Fruit fly (Drosophila melanogaster) S2 (cell line): ENCODE data around the gene CG17068.
A peak's percentile ranks its signal among the peaks of the same experiment; 100 is the strongest.
"Not testable (repeated sequence)": the region's sequence is repeated elsewhere in the genome, so short reads cannot be mapped to it uniquely, and the experiment has no call there.

Experiments
- CG8478 ChIP-seq: fragments of >200 bp; optimal IDR thresholded peaks from 2 replicates; lab custom pipeline; 2018
- CTCF ChIP-seq, 2 experiments: fragments of >200 bp; optimal IDR thresholded peaks; 2 replicates each; lab custom pipeline; 2018

CG17068 gene

DNA sequence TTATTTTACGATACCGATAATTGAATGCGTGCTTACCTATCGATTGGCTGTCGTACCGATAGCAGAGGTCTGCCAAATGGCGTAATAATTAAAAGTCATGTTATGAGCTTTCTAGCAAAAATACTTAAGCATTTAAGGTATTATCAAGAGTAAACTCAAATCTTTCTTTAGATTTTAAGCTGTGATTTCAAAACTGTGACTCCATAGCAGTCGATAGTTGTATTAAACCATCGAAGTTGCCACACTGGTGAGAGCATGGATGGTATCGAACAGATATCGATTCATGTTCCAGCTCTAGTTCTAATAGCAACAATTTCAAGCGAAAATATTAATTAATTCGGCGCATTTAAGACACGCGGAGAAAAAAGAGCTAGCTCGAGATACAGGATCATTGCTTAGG is at the start of gene CG17068, which contains the start of gene Rab10:
TSS of gene CG17068 (minus strand) at position 25 of the 400 bp plus-strand sequence.
TSS of gene Rab10 (plus strand) at position 270 of the 400 bp plus-strand sequence.
- TF ChIP-seq CG8478 (no peak), CTCF (optimal IDR thresholded peaks at IDR 0.05; lab: Kevin White, UChicago) (no peak)

DNA sequence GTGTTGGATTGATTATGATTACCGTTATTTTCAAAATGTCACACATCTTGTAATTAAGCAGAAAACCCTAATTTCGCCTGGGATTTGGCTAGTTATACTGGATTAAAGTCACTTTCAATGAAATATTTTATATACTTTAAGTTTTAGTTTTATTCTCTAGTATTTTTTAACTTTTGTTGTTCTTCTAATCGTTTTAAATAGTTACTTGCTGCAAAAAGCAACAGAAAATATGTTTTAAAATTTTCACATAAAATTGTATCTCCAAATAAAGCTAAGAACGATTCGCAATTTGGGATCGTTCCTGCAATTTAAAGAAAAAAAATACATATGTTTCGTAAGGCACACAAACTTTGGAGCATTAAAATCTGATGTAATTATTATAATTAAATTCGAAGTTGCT is 18.8 kb upstream of the CG17068 start, which contains the start of gene Inx6:
TSS of gene Inx6 (minus strand) at position 101 of the 400 bp plus-strand sequence.
- TF ChIP-seq CG8478 (no peak), CTCF (optimal IDR thresholded peaks at IDR 0.05; lab: Kevin White, UChicago) (no peak)

DNA sequence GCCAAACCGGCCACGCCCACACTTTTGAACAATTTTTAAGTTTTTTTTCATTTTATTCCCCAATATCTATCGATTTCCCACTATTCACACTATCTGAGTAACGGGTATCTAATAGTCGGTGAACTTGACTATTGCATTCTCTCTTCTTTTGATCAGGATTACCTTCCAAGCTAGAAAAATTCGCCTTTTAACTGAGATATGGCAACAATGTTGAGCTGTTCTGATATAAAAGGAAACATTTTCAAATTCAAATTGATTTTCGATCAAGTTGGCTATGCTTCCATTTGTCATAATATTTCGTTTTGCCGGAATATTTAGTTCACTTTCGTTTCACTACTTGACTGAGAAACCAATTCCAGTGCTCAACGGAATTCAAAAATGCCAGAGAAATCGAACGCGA is 8.0 kb upstream of the CG17068 start, which contains the start of gene CG42577:
TSS of gene CG42577 (plus strand) at position 301 of the 400 bp plus-strand sequence.
- TF ChIP-seq CG8478; CTCF (optimal IDR thresholded peaks at IDR 0.05; lab: Kevin White, UChicago): not testable (repeated sequence)

DNA sequence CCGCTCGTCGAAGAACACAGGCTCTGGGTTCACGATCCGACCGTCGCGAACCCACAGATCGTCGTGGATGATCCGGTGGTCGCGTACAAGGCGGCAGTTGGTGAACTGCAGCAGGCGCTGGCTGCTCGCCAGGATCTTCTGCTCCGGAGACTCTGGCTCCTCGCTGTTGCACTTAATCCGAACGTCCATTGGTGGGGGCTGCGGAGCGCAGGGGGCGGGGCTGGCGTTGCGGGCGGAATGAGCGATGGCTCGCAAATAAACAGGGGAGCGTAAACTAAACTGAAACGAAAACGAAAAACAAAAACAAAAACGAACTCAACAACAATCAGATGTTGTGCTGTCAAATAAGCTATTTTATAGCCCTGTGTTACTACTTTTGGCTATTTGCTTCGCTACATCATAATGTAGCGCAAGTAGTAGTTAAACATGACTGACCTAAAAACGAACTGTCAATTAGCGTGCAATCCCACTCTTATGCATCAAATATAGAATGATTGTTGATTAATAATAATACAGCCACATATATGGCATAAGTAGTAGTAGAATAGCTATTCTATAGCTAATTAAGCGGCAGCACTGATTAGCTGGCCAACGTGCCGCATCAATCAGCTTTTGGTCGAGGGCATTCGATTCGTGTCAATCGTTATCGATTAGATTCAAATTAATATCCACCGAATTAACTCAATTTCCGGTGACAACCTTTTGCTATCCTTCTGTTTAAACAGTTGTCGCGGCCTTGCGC is 6.1 kb upstream of the CG17068 start, which contains the start of gene CG17065:
TSS of gene CG17065 (minus strand) at position 351 of the 742 bp plus-strand sequence.
- TF ChIP-seq CTCF (optimal IDR thresholded peaks at IDR 0.05; lab: Kevin White, UChicago) = peak in 1 of 2 experiments; percentile 23
- TF ChIP-seq CG8478 = no peak

DNA sequence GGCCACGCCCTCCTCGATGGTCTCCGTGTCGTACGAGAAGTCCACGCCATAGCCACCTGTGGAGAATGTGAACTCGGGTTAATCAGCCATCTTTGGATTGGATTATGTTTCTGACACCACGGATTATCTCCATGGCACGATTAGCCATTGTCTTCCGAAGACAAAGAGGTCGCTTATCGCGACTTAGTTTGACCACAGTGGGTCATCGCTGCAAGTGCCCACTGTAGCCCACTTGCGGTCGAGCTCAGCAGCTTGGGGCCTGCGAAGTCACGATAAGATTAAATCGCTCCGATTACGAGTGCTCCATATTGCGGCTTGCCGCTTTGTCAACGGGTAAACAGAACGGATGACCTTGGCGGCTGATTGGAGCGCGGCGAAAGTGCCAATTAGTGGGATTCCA is 5.1 kb upstream of the CG17068 start:
- TF ChIP-seq CG8478 (no peak), CTCF (optimal IDR thresholded peaks at IDR 0.05; lab: Kevin White, UChicago) (no peak)

DNA sequence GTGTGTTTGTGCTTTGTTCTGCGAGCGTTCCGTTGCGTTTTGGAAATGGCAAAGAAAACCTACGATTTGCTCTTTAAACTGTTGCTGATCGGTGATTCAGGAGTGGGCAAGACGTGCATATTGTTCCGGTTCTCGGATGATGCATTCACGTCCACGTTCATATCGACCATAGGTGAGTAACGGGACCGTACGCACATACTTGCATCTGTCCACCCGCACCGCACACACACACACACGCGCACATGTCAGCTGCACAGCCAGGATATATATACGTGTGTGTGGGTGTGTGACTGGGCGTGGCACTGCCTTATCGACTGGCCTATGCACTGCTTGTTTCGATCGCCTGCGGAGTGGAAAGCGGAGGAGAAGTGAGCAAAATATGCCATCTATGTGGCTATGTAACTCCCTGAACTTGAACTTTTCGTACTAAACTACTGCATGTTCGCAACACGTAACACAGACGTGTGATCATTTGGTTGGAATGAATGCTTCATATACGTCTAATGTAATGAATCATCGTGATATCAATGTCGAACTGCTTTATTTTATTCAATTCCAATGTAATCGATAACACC is 780 bp upstream of the CG17068 start:
- TF ChIP-seq CG8478 (no peak), CTCF (optimal IDR thresholded peaks at IDR 0.05; lab: Kevin White, UChicago) (no peak)

DNA sequence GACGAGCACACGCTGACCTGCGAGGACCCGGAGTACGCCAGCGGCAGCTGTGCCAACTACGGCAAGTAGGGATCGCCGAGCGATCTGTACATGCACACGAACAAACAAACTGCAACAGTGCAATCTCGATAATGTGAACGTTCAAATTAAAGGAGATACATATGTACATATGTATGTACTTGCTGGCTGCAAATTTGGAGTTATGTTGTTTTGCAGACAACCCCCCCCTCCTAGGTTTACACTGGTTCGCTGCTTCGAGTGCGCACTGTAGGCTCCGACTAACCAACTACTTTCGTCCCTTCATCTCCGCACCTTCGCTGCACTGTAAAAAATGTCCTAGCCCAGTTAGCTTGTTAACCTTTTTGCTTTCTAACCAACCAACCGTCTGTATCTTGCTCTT is 3.2 kb downstream of the CG17068 start:
- TF ChIP-seq CG8478 (no peak), CTCF (optimal IDR thresholded peaks at IDR 0.05; lab: Kevin White, UChicago) (no peak)

DNA sequence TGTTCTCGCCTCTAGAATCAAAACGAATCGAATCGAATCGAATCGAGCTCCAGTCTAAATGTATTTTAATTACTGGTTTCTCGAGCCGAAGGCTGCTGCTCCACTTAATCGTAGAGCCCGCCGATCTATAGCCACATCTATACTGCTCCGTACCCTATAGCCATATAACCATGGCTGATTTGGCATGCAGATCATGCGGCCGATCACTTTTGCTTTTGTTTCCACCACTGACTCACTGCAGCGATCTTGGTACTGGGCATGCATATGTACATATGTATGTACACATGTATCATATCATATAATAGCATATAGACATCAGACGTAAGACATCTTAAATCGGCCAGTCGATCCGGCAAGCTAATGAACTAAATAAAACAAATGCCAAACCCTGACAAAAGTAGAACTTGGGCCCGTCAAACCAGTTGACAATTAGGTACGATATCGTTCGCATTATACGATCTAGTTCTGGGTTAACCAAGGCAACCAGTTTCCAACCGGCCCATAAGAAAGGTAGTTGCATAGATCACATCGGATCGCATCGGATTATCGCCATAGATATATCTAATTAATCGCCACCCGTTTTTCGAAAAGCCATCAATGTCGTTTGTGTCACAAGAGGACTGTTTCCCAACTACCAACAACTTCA is 5.6 kb downstream of the CG17068 start:
- TF ChIP-seq CG8478 = no peak
- no peak for TF ChIP-seq CTCF (optimal IDR thresholded peaks at IDR 0.05; lab: Kevin White, UChicago)

DNA sequence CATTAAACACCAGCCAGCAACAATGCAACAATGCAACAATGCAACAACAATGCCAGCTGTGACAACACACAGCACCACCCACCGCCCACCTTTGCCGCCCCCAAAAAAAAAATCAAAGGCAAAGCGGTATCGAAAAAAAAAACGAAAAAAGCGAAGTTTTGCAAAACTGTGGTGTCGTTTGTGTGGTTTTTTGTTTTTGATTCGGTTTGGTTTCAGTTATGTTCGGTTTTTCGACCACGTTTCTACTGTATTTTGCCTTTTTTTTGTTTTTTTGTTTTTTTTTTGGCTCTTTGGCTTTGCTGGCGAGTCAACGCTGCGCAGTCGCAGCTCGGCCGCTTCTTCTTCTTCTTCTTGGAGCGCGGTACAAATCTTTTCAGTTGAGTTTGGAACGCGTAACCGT is 6.6 kb downstream of the CG17068 start, which contains the start of gene Peritrophin-A:
TSS of gene Peritrophin-A (plus strand) at position 370 of the 400 bp plus-strand sequence.
- TF ChIP-seq CG8478 (no peak), CTCF (optimal IDR thresholded peaks at IDR 0.05; lab: Kevin White, UChicago) (no peak)

DNA sequence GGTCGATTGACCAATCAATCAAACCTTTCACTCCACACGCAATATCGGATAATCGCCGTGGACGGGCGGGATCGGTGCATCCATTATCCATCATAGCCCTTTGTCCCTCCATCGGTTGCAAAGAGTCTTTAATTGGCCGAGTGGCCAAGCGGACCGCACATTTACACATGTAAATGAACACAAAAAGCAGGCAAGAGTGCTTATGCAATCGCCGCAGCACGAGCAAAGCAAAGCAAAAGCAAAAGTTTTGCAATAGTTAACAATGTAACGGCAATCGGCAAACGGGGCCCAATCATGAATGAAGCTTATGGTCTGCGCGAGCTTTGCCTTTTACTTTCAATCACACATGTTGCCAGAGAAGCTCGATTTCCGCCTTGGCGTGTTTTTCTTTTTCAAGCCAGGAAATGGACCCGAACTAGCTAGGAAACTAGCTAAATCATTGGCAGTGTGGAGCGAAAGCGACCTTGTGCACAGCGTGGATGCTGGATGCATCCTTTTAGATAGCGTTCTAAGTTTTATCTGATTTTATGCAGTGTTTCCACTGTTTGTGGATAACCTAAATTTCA is 7.5 kb downstream of the CG17068 start:
- no peak for TF ChIP-seq CTCF (optimal IDR thresholded peaks at IDR 0.05; lab: Kevin White, UChicago)
- no peak for TF ChIP-seq CG8478

DNA sequence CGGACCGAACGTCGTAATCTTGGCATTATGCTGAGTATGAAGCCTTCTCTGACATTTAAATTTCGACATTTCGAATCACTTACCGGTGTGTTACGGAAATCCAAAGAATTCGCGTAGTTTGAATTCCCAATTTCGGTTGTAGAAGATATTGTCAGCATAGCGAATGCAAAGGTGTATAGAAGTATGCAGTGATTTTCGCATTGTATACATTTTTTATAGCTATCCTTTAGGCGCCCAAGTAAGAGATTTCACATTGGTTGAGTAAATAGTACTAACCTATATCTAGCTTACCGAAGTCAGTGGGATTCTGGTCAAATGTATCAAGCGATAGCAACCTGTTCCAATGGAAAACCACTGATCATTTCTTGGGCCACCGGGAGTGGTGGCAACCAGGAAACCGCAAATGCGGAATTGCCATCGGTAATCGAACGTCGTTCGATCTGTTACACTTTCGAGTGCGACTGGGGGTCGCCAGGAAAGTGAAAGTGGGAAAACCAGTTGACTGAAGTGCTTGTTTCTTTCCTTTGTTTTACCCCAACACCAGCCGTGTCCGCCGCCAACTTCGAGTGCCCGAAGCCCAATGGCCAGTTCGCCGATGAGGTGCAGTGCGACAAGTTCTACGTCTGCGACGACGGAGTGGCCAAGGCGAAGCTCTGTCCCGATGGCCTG is 10.2 kb downstream of the CG17068 start:
- no peak for TF ChIP-seq CG8478
- TF ChIP-seq CTCF (optimal IDR thresholded peaks at IDR 0.05; lab: Kevin White, UChicago) = no peak

DNA sequence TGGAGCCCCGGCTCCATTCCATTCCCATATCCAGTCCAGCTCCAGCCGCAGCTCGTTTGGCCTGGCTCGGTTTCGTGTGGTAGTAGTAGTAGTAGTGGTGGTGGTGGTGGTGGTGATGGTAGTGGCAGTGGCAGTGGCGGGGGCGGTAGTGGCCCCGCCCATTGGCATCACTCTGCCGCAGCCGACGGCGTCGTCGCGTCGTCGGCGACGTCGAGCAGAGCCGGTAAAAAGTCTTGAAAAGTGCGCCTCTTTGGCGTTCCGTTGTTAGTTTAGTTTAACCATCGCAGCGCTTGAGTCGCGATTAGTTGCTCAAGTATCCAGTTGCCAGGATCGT is 11.3 kb downstream of the CG17068 start, which contains the start of gene obst-A:
TSS of gene obst-A (plus strand) at position 248 of the 334 bp plus-strand sequence.
- no peak for TF ChIP-seq CTCF (optimal IDR thresholded peaks at IDR 0.05; lab: Kevin White, UChicago)
- TF ChIP-seq CG8478 = no peak

DNA sequence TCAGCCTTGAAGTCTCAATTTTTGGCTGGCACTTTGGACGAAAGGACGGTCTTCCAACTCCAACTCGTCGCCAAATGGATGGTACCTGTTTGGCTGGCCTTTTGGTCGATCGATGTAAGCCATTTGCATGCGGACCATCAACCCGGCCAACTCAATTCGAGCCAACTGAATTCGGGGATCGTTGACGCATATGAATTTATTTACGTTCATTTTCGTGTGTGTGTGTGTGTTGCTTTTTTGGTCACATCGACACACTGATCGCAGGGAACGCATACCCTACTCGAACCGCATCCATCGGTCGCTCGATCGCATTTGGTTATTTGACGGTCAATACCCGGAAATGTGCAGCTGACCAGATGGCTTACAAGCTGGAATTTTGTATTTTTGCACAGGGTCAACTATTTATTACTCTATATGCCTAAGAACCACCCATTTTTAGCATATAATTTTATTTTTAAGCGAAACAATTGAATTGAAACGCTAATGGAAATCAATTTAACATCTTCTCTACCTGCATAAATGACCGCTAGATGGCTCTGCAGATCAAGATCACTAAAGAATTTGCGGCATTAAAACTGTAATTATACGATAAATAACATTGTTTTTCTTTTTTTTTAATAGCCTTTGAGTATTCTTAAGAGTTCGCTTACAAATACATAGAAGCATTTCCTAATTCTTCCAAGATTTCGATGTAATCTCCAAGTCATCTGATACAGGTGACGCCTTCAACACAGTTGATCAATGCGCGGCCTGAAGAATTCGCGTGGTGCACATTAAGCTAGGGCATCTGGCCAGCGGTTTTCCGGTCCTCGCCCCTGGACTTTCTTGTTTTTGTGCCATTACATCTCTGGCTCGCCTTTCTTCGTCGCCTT is 11.9 kb downstream of the CG17068 start:
- TF ChIP-seq CTCF (optimal IDR thresholded peaks at IDR 0.05; lab: Kevin White, UChicago) (peak; percentile 56 to 71), CG8478 (no peak)

DNA sequence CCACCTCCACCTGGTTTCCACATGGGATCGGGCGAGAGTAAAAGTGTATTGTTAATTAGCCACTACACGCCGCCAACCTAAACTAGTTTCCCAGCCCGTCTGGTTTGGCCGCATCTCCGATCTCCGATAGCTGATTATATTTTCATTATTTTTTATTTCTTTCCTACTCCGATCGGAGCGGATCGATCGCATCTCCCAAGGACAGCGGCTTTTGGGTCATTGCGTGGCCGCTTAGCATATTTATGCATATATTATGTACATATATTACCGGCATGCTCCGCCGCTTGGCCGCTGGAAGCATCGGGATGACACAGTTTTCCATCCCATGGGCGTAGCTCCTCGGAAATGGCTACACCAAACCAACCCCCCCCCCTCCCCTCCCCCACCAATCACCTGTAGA is 13.0 kb downstream of the CG17068 start:
- no peak for TF ChIP-seq CG8478
- TF ChIP-seq CTCF (optimal IDR thresholded peaks at IDR 0.05; lab: Kevin White, UChicago) = no peak
